Worm (Caenorhabditis elegans) whole organism, late embryonic: ENCODE data around the gene F58A6.5.
"Not testable (repeated sequence)": the region's sequence is repeated elsewhere in the genome, so short reads cannot be mapped to it uniquely, and the experiment has no call there.

Source experiments
- C38D4.7 ChIP-seq: fragments of 200-800 bp; sonication (Bioruptor generic); optimal IDR thresholded peaks from 2 replicates; lab custom pipeline; 2018; ENCODE audit warnings: mild to moderate bottlenecking, missing genetic modification characterization, moderate library complexity, missing compliant biosample characterization
- F13H6.1 ChIP-seq: sonication (generic microtip); optimal IDR thresholded peaks from 2 replicates; lab custom pipeline; 2016; ENCODE audit warnings: missing genetic modification characterization, missing compliant biosample characterization
- K02D7.2 ChIP-seq: sonication (generic microtip); optimal IDR thresholded peaks from 2 replicates; lab custom pipeline; 2017; ENCODE audit warnings: mild to moderate bottlenecking, missing genetic modification characterization, missing compliant biosample characterization
- T23F11.4 ChIP-seq: fragments of 200-800 bp; sonication (Bioruptor generic); optimal IDR thresholded peaks from 2 replicates; lab custom pipeline; 2018; ENCODE audit warnings: mild to moderate bottlenecking, missing genetic modification characterization, missing compliant biosample characterization
- ahr-1 ChIP-seq: sonication (generic microtip); optimal IDR thresholded peaks from 2 replicates; lab custom pipeline; 2016; ENCODE audit warnings: missing genetic modification characterization, missing compliant biosample characterization
- ceh-24 ChIP-seq: sonication (generic microtip); optimal IDR thresholded peaks from 2 replicates; lab custom pipeline; 2016; ENCODE audit warnings: mild to moderate bottlenecking, missing genetic modification characterization, missing compliant biosample characterization
- ceh-30 ChIP-seq: fragments of 150-350 bp; optimal IDR thresholded peaks from 2 replicates; lab custom pipeline; 2014; ENCODE audit warnings: missing biosample characterization, missing genetic modification characterization
- ceh-31 ChIP-seq: sonication (generic microtip); optimal IDR thresholded peaks from 2 replicates; lab custom pipeline; 2016; ENCODE audit warnings: missing genetic modification characterization, missing compliant biosample characterization
- ceh-34 ChIP-seq: sonication (generic microtip); optimal IDR thresholded peaks from 2 replicates; lab custom pipeline; 2016; ENCODE audit warnings: mild to moderate bottlenecking, missing genetic modification characterization, missing compliant biosample characterization
- ceh-48 ChIP-seq: sonication (generic microtip); optimal IDR thresholded peaks from 2 replicates; lab custom pipeline; 2016; ENCODE audit warnings: missing genetic modification characterization, inconsistent platforms, missing compliant biosample characterization
- dve-1 ChIP-seq: sonication (generic microtip); optimal IDR thresholded peaks from 2 replicates; lab custom pipeline; 2017; ENCODE audit warnings: antibody characterized with exemption, mild to moderate bottlenecking, missing genetic modification characterization, missing compliant biosample characterization
- elt-2 ChIP-seq: sonication (generic microtip); optimal IDR thresholded peaks from 2 replicates; lab custom pipeline; 2016; ENCODE audit warnings: missing genetic modification reagents, missing genetic modification characterization, missing compliant biosample characterization
- elt-4 ChIP-seq: sonication (generic microtip); optimal IDR thresholded peaks from 2 replicates; lab custom pipeline; 2016; ENCODE audit warnings: missing genetic modification characterization, missing compliant biosample characterization
- ets-4 ChIP-seq: sonication (generic microtip); optimal IDR thresholded peaks from 2 replicates; lab custom pipeline; 2016; ENCODE audit warnings: missing genetic modification characterization, missing compliant biosample characterization
- eyg-1 ChIP-seq: sonication (generic microtip); optimal IDR thresholded peaks from 2 replicates; lab custom pipeline; 2016; ENCODE audit warnings: missing genotype, missing genetic modification characterization, missing compliant biosample characterization
- fkh-10 ChIP-seq: fragments of 150-350 bp; optimal IDR thresholded peaks from 2 replicates; lab custom pipeline; 2014; ENCODE audit warnings: missing biosample characterization, missing genetic modification reagents, missing genetic modification characterization
- fkh-6 ChIP-seq: sonication (generic microtip); optimal IDR thresholded peaks from 2 replicates; lab custom pipeline; 2016; ENCODE audit warnings: missing genetic modification characterization, missing compliant biosample characterization
- hlh-13 ChIP-seq: fragments of 200-800 bp; sonication (Bioruptor generic); optimal IDR thresholded peaks from 2 replicates; lab custom pipeline; 2018; ENCODE audit warnings: mild to moderate bottlenecking, missing genetic modification characterization, missing compliant biosample characterization
- hlh-15 ChIP-seq: sonication (generic microtip); optimal IDR thresholded peaks from 2 replicates; lab custom pipeline; 2016; ENCODE audit warnings: missing genetic modification characterization, missing compliant biosample characterization
- hlh-30 ChIP-seq: sonication (generic microtip); optimal IDR thresholded peaks from 2 replicates; lab custom pipeline; 2017; ENCODE audit warnings: antibody characterized with exemption, missing genetic modification characterization, missing compliant biosample characterization; ENCODE audit not compliant: insufficient read depth
- hlh-6 ChIP-seq: sonication (generic microtip); optimal IDR thresholded peaks from 2 replicates; lab custom pipeline; 2016; ENCODE audit warnings: missing genotype, missing genetic modification characterization, missing compliant biosample characterization
- lim-6 ChIP-seq: sonication (generic microtip); optimal IDR thresholded peaks from 2 replicates; lab custom pipeline; 2016; ENCODE audit warnings: missing genetic modification characterization, missing compliant biosample characterization
- madf-2 ChIP-seq: sonication (generic microtip); optimal IDR thresholded peaks from 2 replicates; lab custom pipeline; 2017; ENCODE audit warnings: missing genetic modification characterization, missing compliant biosample characterization
- mec-3 ChIP-seq: sonication (generic microtip); optimal IDR thresholded peaks from 2 replicates; lab custom pipeline; 2016; ENCODE audit warnings: borderline replicate concordance, missing genetic modification characterization, missing compliant biosample characterization
- nfya-1 ChIP-seq: sonication (generic microtip); optimal IDR thresholded peaks from 2 replicates; lab custom pipeline; 2017; ENCODE audit warnings: missing genetic modification characterization, mild to moderate bottlenecking, missing compliant biosample characterization, antibody characterized with exemption, moderate library complexity
- nhr-11 ChIP-seq: fragments of 150-350 bp; optimal IDR thresholded peaks from 2 replicates; lab custom pipeline; 2014; ENCODE audit warnings: missing biosample characterization, missing genetic modification characterization
- npax-4 ChIP-seq: sonication (generic microtip); optimal IDR thresholded peaks from 2 replicates; lab custom pipeline; 2016; ENCODE audit warnings: missing genetic modification characterization, missing compliant biosample characterization
- pag-3 ChIP-seq: sonication (generic microtip); optimal IDR thresholded peaks from 2 replicates; lab custom pipeline; 2016; ENCODE audit warnings: missing compliant biosample characterization, missing genetic modification characterization, borderline replicate concordance
- pat-9 ChIP-seq: fragments of 200-800 bp; sonication (Bioruptor generic); optimal IDR thresholded peaks from 2 replicates; lab custom pipeline; 2018; ENCODE audit warnings: mild to moderate bottlenecking, missing genetic modification characterization, moderate library complexity, missing compliant biosample characterization
- ref-2 ChIP-seq: sonication (generic microtip); optimal IDR thresholded peaks from 2 replicates; lab custom pipeline; 2016; ENCODE audit warnings: missing genetic modification characterization, missing compliant biosample characterization
- tbx-2 ChIP-seq: sonication (generic microtip); optimal IDR thresholded peaks from 2 replicates; lab custom pipeline; 2016; ENCODE audit warnings: missing genetic modification characterization, missing compliant biosample characterization
- ttx-3 ChIP-seq: sonication (generic microtip); optimal IDR thresholded peaks from 2 replicates; lab custom pipeline; 2016; ENCODE audit warnings: missing genetic modification reagents, missing genetic modification characterization, missing compliant biosample characterization
- unc-3 ChIP-seq, 2 experiments: fragments of 200-800 bp in 1 of 2; sonication (Bioruptor generic) in 1 of 2; sonication (generic microtip) in 1 of 2; conservative IDR thresholded peaks in 1 of 2; optimal IDR thresholded peaks in 1 of 2; 2 replicates each; pipeline versions ENCODE4 v1.3.6 to Lab custom; 2016 to 2022; ENCODE audit warnings: missing compliant biosample characterization in 2 of 2, missing genetic modification characterization in 2 of 2, missing genetic modification reagents in 1 of 2
- unc-55 ChIP-seq: sonication (generic microtip); optimal IDR thresholded peaks from 2 replicates; lab custom pipeline; 2017; ENCODE audit warnings: missing biosample characterization, missing genetic modification reagents, missing genetic modification characterization

The F58A6.5 gene

DNA sequence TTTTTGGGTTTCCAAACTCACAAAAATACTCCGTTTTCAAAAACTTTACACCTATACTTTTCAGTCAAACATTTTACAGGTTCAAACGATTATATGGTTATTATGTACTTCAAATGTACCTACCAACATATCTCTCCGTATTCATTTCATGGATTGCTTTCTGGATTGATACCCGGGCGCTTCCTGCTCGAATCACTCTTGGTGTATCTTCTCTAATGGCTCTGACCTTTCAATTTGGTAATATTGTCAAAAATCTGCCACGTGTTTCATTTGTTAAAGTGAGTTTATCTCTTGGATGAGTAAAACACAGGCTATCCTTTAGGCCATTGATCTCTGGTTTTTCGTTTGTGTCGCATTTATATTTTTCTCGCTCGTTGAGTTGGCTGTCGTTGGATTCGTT lies 16.4 kb downstream of the F58A6.5 start:
- no peak for TF ChIP-seq ttx-3 (tag; lab: Kevin White, UChicago)
- TF ChIP-seq ref-2 (tag; lab: Kevin White, UChicago) = no peak
- no peak for TF ChIP-seq unc-55 (GFP tag; lab: Kevin White, UChicago)
- TF ChIP-seq elt-2 (tag; lab: Kevin White, UChicago) = no peak
- TF ChIP-seq ceh-24 (tag; lab: Kevin White, UChicago) = no peak
- no peak for TF ChIP-seq tbx-2 (tag; lab: Kevin White, UChicago)
- no peak for TF ChIP-seq hlh-15 (tag; lab: Kevin White, UChicago)
- no peak for TF ChIP-seq npax-4 (tag; lab: Kevin White, UChicago)
- TF ChIP-seq ceh-30 (tag; lab: Kevin White, UChicago) = no peak
- TF ChIP-seq ets-4 (tag; lab: Kevin White, UChicago) = no peak
- TF ChIP-seq, all 69 proteins: peak for 0

DNA sequence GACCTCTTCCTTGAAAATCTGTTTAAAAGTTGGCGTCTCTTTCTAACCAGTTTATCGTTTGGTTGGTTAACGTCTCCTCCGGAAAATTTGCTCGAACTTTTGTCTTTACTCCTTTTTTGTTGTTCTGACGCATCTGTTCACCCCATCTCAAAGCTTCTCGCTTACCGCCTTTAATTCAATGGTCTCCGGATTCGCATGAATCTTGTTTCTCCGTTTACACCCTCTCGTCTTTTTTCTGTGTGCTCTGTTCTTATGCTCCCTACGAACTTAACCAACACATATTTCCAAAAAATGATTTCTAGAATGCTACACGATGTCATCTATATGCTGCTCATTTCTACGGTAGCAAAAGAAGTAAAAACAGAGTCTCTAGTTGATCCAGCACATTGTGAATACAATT lies 18.2 kb downstream of the F58A6.5 start, which contains the start of gene lgc-56:
TSS of gene lgc-56 (plus strand) at position 301 of the 400 bp plus-strand sequence.
- TF ChIP-seq ahr-1 (tag; lab: Kevin White, UChicago) (no peak), mec-3 (tag; lab: Kevin White, UChicago) (no peak), C38D4.7 (GFP tag; lab: Kevin White, UChicago) (no peak), nhr-11 (tag; lab: Kevin White, UChicago) (no peak), hlh-30 (tag; lab: Kevin White, UChicago) (no peak), nfya-1 (tag; lab: Kevin White, UChicago) (no peak), hlh-6 (no peak), dve-1 (tag; lab: Kevin White, UChicago) (no peak), ttx-3 (tag; lab: Kevin White, UChicago) (no peak), unc-3 (GFP tag; conservative IDR thresholded peaks at IDR 0.05; lab: Robert Waterston, UW) (no peak), unc-3 (tag; optimal IDR thresholded peaks at IDR 0.05; lab: Kevin White, UChicago) (no peak), hlh-15 (tag; lab: Kevin White, UChicago) (no peak), K02D7.2 (tag; lab: Kevin White, UChicago) (no peak), elt-4 (tag; lab: Kevin White, UChicago) (no peak), eyg-1 (no peak), ceh-48 (no peak), ceh-24 (tag; lab: Kevin White, UChicago) (no peak), F13H6.1 (tag; lab: Kevin White, UChicago) (no peak)

DNA sequence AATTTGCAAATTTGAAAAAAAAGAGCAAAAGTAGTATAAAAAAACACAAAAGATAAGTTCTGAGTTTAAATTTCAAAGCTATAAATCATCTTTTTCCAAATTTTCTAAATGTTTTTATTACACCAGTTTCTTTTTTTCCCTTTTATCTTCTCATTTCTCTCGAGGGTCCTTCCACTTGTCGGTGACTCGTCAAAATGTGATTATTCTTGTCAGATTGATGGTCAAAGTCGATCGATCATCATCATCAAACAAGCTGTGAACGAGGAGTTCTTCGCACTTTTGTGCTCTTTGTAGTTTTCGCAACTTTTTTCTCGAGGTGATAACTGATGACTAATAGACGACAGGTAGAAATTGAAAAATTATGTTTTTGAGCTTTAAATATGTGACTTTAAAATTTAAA lies 27.6 kb downstream of the F58A6.5 start:
- TF ChIP-seq madf-2 (tag; lab: Kevin White, UChicago) = no peak
- peak; percentile 81 for TF ChIP-seq unc-55 (GFP tag; lab: Kevin White, UChicago)
- TF ChIP-seq hlh-13 (GFP tag; lab: Kevin White, UChicago) = no peak
- no peak for TF ChIP-seq fkh-6
- no peak for TF ChIP-seq npax-4 (tag; lab: Kevin White, UChicago)
- TF ChIP-seq ttx-3 (tag; lab: Kevin White, UChicago) = no peak

DNA sequence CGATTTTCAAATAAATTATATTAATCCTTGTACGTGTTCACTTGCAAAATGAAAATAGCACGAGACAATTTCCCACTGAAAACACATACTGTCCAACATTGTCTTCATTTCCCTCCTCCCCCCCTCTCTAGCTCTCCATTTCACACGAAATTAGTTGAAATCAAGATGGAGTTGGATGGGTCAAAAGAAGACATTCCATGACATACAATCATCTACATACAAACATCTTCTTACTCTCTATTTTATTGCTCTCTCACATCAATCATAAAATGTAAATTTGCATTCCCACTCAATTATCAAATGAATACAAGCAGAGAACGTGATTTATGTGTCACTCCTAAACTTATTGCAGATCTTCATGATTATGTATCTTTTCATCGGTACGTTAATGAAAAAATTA lies 32.5 kb downstream of the F58A6.5 start, which contains the start of gene srsy-1:
TSS of gene srsy-1 (plus strand) at position 301 of the 400 bp plus-strand sequence.
- TF ChIP-seq dve-1 (tag; lab: Kevin White, UChicago) (no peak), fkh-6 (no peak), pag-3 (no peak)

DNA sequence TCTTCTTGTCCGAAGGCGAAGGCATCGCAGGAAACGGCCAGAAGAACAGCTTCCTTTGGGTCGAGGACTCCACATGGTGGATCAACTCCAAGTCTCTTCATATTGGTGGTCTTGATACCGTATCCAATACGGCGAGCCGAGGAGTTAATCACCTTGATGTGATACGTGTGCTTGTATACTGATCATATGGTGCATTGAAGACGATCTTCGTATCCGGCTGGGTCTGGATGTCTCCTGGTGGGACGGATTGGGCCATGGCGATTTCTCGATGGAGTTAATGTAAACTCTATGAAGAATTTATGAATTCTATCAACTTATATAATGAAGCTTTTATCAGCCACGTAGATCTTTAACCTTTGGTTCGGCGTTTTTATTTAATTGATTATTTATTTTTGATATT lies 33.0 kb downstream of the F58A6.5 start, which contains the start of gene msp-74:
TSS of gene msp-74 (minus strand) at position 101 of the 400 bp plus-strand sequence.
- not testable (repeated sequence) for TF ChIP-seq T23F11.4 (GFP tag; lab: Kevin White, UChicago); hlh-15 (tag; lab: Kevin White, UChicago); fkh-10 (GFP tag; lab: Kevin White, UChicago)
- TF ChIP-seq, all 69 proteins: peak for 0; not testable (repeated sequence) for 69

DNA sequence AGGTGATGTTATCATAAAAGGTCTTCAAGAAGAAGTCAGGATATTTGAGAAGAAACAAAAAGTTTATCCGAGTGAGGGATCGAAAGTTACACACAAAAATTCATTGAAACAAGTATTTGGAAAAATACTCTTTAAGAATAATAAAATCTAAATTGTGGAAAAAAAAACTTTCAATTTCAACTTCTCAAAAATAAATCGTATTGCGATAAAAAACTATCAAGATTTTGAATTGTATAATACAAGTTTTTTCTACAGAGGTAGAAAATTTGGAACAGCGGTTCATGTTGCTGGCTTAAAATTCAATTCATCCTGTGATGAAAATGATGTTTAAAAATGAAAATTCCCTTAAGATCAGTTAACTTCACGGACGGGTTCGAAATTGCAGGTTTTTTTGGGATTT lies 36.2 kb downstream of the F58A6.5 start, which contains the start of gene F09C12.8:
TSS of gene F09C12.8 (plus strand) at position 301 of the 400 bp plus-strand sequence.
- TF ChIP-seq K02D7.2 (tag; lab: Kevin White, UChicago) (no peak), ceh-34 (no peak), ceh-31 (tag; lab: Kevin White, UChicago) (no peak), lim-6 (tag; lab: Kevin White, UChicago) (no peak), pat-9 (tag; lab: Kevin White, UChicago) (no peak)
